Fruit fly (Drosophila melanogaster) whole organism, adult: ENCODE data around the gene r2d2.

Experiments
- CG11617 ChIP-seq: fragments of 200-800 bp; sonication (Bioruptor generic); optimal IDR thresholded peaks from 2 replicates; lab custom pipeline; 2017; ENCODE audit warnings: mild to moderate bottlenecking, missing biosample characterization, missing genetic modification reagents, missing genetic modification characterization
- CG12768 ChIP-seq: fragments of 200-800 bp; sonication (Bioruptor generic); optimal IDR thresholded peaks from 2 replicates; lab custom pipeline; 2017; ENCODE audit warnings: missing biosample characterization, missing genetic modification characterization, mild to moderate bottlenecking, moderate library complexity, missing genetic modification reagents
- CG1620 ChIP-seq: fragments of 200-800 bp; sonication (Bioruptor generic); optimal IDR thresholded peaks from 2 replicates; lab custom pipeline; 2016; ENCODE audit warnings: missing biosample characterization, missing genetic modification characterization
- CG33017 ChIP-seq: fragments of 200-800 bp; sonication (Bioruptor generic); optimal IDR thresholded peaks from 2 replicates; lab custom pipeline; 2018; ENCODE audit warnings: missing biosample characterization, mild to moderate bottlenecking, missing genetic modification characterization, moderate library complexity
- CG5204 ChIP-seq: fragments of 200-800 bp; sonication (Bioruptor generic); optimal IDR thresholded peaks from 2 replicates; lab custom pipeline; 2016; ENCODE audit warnings: missing biosample characterization, missing genetic modification characterization
- CG7101 ChIP-seq: fragments of 200-800 bp; sonication (Bioruptor generic); optimal IDR thresholded peaks from 2 replicates; lab custom pipeline; 2018; ENCODE audit warnings: missing biosample characterization, mild to moderate bottlenecking, missing genetic modification characterization, moderate library complexity
- Clk ChIP-seq: fragments of 200-800 bp; sonication (Bioruptor generic); optimal IDR thresholded peaks from 2 replicates; lab custom pipeline; 2017; ENCODE audit warnings: missing biosample characterization, missing genetic modification characterization
- Hr96 ChIP-seq: fragments of 200-800 bp; sonication (Bioruptor generic); optimal IDR thresholded peaks from 2 replicates; lab custom pipeline; 2016; ENCODE audit warnings: missing biosample characterization, missing genetic modification characterization
- cnc ChIP-seq, 2 experiments: fragments of >200 bp; optimal IDR thresholded peaks; 2 replicates each; lab custom pipeline; 2017
- kay ChIP-seq: fragments of 200-800 bp; sonication (Bioruptor generic); peaks from one replicate; lab custom pipeline; 2016; ENCODE audit warnings: missing biosample characterization, missing genetic modification characterization, borderline replicate concordance
- ovo ChIP-seq: fragments of 200-800 bp; sonication (Bioruptor generic); optimal IDR thresholded peaks from 2 replicates; lab custom pipeline; 2016; ENCODE audit warnings: missing biosample characterization, missing genetic modification characterization
- tj ChIP-seq: fragments of 200-800 bp; sonication (Bioruptor generic); optimal IDR thresholded peaks from 3 replicates; lab custom pipeline; 2017; ENCODE audit warnings: missing biosample characterization, mild to moderate bottlenecking, missing genetic modification characterization, moderate library complexity
- toe ChIP-seq: fragments of 200-800 bp; sonication (Bioruptor generic); optimal IDR thresholded peaks from 2 replicates; lab custom pipeline; 2016; ENCODE audit warnings: missing biosample characterization, missing genetic modification characterization

DNA sequence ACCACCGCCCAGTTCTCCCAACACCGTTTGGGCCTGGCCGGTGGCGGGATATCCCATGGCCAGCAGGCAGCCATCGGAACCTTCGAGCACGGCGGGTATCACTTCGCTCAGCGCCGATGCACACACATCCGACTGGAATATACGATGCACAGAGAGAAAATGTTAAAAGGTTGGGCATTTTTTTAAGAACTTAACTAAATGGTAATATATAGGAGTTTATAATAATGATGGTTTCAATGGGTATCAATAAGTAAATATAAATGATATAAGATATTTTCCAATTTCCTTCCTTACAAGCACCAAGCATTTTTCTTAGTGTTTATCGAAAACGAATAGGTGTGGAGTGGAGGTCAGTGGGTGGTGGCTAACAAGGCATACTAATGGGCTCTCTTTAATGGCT, 51.7 kb downstream of the r2d2 start:
- TF ChIP-seq CG12768 = no peak
- TF ChIP-seq ovo (GFP tag; lab: Kevin White, UChicago) = no peak
- no peak for TF ChIP-seq Hr96
- no peak for TF ChIP-seq CG33017 (tag; lab: Kevin White, UChicago)
- TF ChIP-seq toe = no peak
- TF ChIP-seq tj = no peak
- no peak for TF ChIP-seq CG11617 (GFP tag; lab: Kevin White, UChicago)
- TF ChIP-seq kay = no peak
- TF ChIP-seq CG7101 (tag; lab: Kevin White, UChicago) = no peak
- TF ChIP-seq Clk (GFP tag; lab: Kevin White, UChicago) = no peak
- no peak for TF ChIP-seq CG1620 (GFP tag; lab: Kevin White, UChicago)
- TF ChIP-seq cnc (optimal IDR thresholded peaks at IDR 0.05; lab: Kevin White, UChicago) = no peak
- no peak for TF ChIP-seq CG5204 (GFP tag; lab: Kevin White, UChicago)
